Fruit fly (Drosophila melanogaster) S2 (cell line): ENCODE data around the gene Secp43.

Experiments
- CG8478 ChIP-seq: fragments of >200 bp; optimal IDR thresholded peaks from 2 replicates; lab custom pipeline; 2018
- CTCF ChIP-seq, 2 experiments: fragments of >200 bp; optimal IDR thresholded peaks; 2 replicates each; lab custom pipeline; 2018

DNA sequence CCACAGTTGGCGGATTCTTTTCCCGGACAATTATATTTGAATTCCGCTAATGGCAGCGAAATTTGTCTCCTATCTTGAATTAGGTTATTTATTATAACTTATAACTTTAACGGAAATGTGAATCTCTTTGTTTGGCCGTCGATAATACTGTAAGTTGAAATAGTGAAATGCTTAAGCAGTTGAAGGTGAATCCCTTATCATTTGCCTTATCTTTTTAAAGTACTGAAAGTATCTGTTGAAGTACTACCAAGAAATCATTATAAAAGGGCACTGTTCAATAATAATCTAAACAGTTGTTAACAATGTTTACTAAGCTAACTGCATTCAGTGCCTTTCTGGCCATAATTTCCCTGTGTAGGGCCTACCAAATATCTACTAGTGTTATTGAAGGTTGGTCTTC, 43.4 kb downstream of the Secp43 start, which contains the start of gene CG43055:
- no peak for TF ChIP-seq CG8478
- no peak for TF ChIP-seq CTCF (optimal IDR thresholded peaks at IDR 0.05; lab: Kevin White, UChicago)
